Worm (Caenorhabditis elegans) whole organism, L4 larva: ENCODE measurements around the gene bra-1.

ENCODE experiments used
- nhr-77 ChIP-seq: fragments of 150-350 bp; optimal IDR thresholded peaks from 2 replicates; lab custom pipeline; 2014; ENCODE audit warnings: missing biosample characterization, missing genetic modification characterization
- skn-1 ChIP-seq: fragments of 150-350 bp; optimal IDR thresholded peaks from 2 replicates; lab custom pipeline; 2014; ENCODE audit warnings: missing biosample characterization, missing genetic modification characterization
- zip-2 ChIP-seq: fragments of 150-350 bp; optimal IDR thresholded peaks from 2 replicates; lab custom pipeline; 2014; ENCODE audit warnings: missing biosample characterization, missing genetic modification characterization
- ztf-11 ChIP-seq: fragments of 150-350 bp; optimal IDR thresholded peaks from 2 replicates; lab custom pipeline; 2014; ENCODE audit warnings: missing biosample characterization, missing genetic modification characterization

DNA sequence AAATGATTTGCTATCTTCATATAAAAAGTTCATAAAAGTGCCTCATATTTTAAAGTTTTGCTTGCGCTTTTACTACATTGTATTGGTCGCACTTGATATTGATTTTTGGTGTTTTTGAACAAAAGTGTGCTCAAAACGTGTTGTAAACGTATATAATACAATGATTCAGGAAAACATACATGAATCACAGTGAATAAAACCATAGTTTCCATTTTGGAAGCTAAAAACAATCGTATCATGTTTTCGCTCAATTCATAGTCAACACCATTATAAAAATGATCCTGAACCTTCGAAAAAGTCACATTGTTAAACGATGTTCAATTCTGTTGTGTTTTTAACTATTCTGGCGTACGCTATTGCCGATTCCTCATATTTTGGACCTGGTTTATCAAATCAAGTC lies 49.1 kb downstream of the bra-1 start, which contains the start of gene C40C9.3:
- TF ChIP-seq ztf-11 (tag; lab: Kevin White, UChicago) (no peak), nhr-77 (tag; lab: Kevin White, UChicago) (no peak), skn-1 (no peak), zip-2 (no peak)
